Worm (Caenorhabditis elegans): Measurements from ENCODE around the gene mmaa-1.

- no peak for TF ChIP-seq pqm-1 (tag; optimal IDR thresholded peaks at IDR 0.05)
- TF ChIP-seq ceh-14 (tag; optimal IDR thresholded peaks at IDR 0.05) = no peak
- no peak for TF ChIP-seq tbx-2 (tag; optimal IDR thresholded peaks at IDR 0.05)
- no peak for TF ChIP-seq pha-4 (tag; optimal IDR thresholded peaks at IDR 0.05)
- TF ChIP-seq ceh-9 (tag; optimal IDR thresholded peaks at IDR 0.05) = no peak
- TF ChIP-seq lin-11 (tag; optimal IDR thresholded peaks at IDR 0.05) = no peak
- no peak for TF ChIP-seq dve-1 (tag; optimal IDR thresholded peaks at IDR 0.05)
- no peak for TF ChIP-seq mec-3 (tag; optimal IDR thresholded peaks at IDR 0.05; ENCODE audit: borderline replicate concordance)
- TF ChIP-seq fkh-6 (tag; optimal IDR thresholded peaks at IDR 0.05) = no peak
Measured at ce11 chrII:7075564-7076228, 25.3 kb downstream of the mmaa-1 start, which contains the start of gene T02G5.7.

Measured in whole organism, late embryonic.